In genomic region chrIV:3338676-3339075, ce11 we compare ENCODE assay signal across 5 worm cellular contexts.
TF ChIP-seq lines count a peak whose summit lies in the region.

Gene hrpa-1, minus strand, starts transcription at chrIV:3338867.

TF ChIP-seq in whole organism, L1 larva, 84 proteins besides CTCF, POLR2A, EP300 and RAD21 (continues in another document):
- TF ChIP-seq tbx-2 (tag; optimal IDR thresholded peaks at IDR 0.05; lab: Kevin White, UChicago) (peak; percentile 88), lin-39 (tag; optimal IDR thresholded peaks at IDR 0.05; lab: Kevin White, UChicago) (peak; percentile 89), vab-15 (tag; optimal IDR thresholded peaks at IDR 0.05; lab: Kevin White, UChicago) (no peak), ceh-88 (GFP tag; IDR thresholded peaks at IDR 0.05; lab: Robert Waterston, UW) (peak; percentile 54; the same call in 1 of the 2 replicates), sox-4 (tag; optimal IDR thresholded peaks at IDR 0.05; lab: Kevin White, UChicago) (peak; percentile 59), C04F5.9 (tag; optimal IDR thresholded peaks at IDR 0.05; lab: Kevin White, UChicago) (peak; percentile 52), zip-4 (GFP tag; optimal IDR thresholded peaks at IDR 0.05; lab: Kevin White, UChicago) (peak; percentile 12), blmp-1 (tag; optimal IDR thresholded peaks at IDR 0.05; lab: Kevin White, UChicago) (peak; percentile 84), snu-23 (GFP tag; optimal IDR thresholded peaks at IDR 0.05; lab: Kevin White, UChicago) (peak; percentile 89), tlp-1 (tag; optimal IDR thresholded peaks at IDR 0.05; lab: Kevin White, UChicago) (no peak), hlh-17 (GFP tag; optimal IDR thresholded peaks at IDR 0.05; lab: Kevin White, UChicago; ENCODE audit: borderline replicate concordance) (no peak), ceh-90 (tag; optimal IDR thresholded peaks at IDR 0.05; lab: Kevin White, UChicago) (peak; percentile 34), lin-13 (GFP tag; optimal IDR thresholded peaks at IDR 0.05; lab: Kevin White, UChicago) (peak; percentile 85), ets-5 (GFP tag; IDR thresholded peaks at IDR 0.05; lab: Robert Waterston, UW) (no peak), egl-13 (tag; optimal IDR thresholded peaks at IDR 0.05; lab: Kevin White, UChicago) (peak; percentile 77), nhr-12 (tag; optimal IDR thresholded peaks at IDR 0.05; lab: Kevin White, UChicago) (no peak), mep-1 (tag; optimal IDR thresholded peaks at IDR 0.05; lab: Kevin White, UChicago) (peak; percentile 94), lir-3 (tag; optimal IDR thresholded peaks at IDR 0.05; lab: Kevin White, UChicago; ENCODE audit: poor library complexity) (no peak)

TF ChIP-seq in whole organism, L3 larva, 47 proteins besides CTCF, POLR2A, EP300 and RAD21 (continues in another document):
- TF ChIP-seq nhr-23 (tag; optimal IDR thresholded peaks at IDR 0.05; lab: Kevin White, UChicago) = peak; percentile 85
- TF ChIP-seq unc-39 (tag; optimal IDR thresholded peaks at IDR 0.05; lab: Kevin White, UChicago) = no peak
- TF ChIP-seq pha-4 (tag; optimal IDR thresholded peaks at IDR 0.05; lab: Kevin White, UChicago) = peak; percentile 91
- peak; percentile 5 for TF ChIP-seq tbx-2 (tag; optimal IDR thresholded peaks at IDR 0.05; lab: Kevin White, UChicago)
- TF ChIP-seq skn-1 (tag; optimal IDR thresholded peaks at IDR 0.05; lab: Kevin White, UChicago) = peak; percentile 5
- no peak for TF ChIP-seq nhr-12 (tag; optimal IDR thresholded peaks at IDR 0.05; lab: Kevin White, UChicago)
- no peak for TF ChIP-seq ceh-9 (tag; optimal IDR thresholded peaks at IDR 0.05; lab: Kevin White, UChicago)
- TF ChIP-seq sea-2 (GFP tag; optimal IDR thresholded peaks at IDR 0.05; lab: Kevin White, UChicago) = no peak
- peak; percentile 68 for TF ChIP-seq snpc-4 (tag; optimal IDR thresholded peaks at IDR 0.05; lab: Kevin White, UChicago)
- TF ChIP-seq lsy-12 (tag; optimal IDR thresholded peaks at IDR 0.05; lab: Kevin White, UChicago) = no peak
- TF ChIP-seq mdl-1 (tag; optimal IDR thresholded peaks at IDR 0.05; lab: Kevin White, UChicago) = no peak
- peak; percentile 1 for TF ChIP-seq ceh-82 (tag; optimal IDR thresholded peaks at IDR 0.05; lab: Kevin White, UChicago)
- TF ChIP-seq ama-1 (optimal IDR thresholded peaks at IDR 0.05; lab: Kevin White, UChicago) = peak; percentile 73
- TF ChIP-seq nhr-11 (tag; optimal IDR thresholded peaks at IDR 0.05; lab: Kevin White, UChicago) = no peak
- TF ChIP-seq ceh-16 (tag; optimal IDR thresholded peaks at IDR 0.05; lab: Kevin White, UChicago) = no peak
- TF ChIP-seq egl-27 (tag; optimal IDR thresholded peaks at IDR 0.05; lab: Kevin White, UChicago) = no peak
- peak; percentile 99 for TF ChIP-seq egl-5 (tag; optimal IDR thresholded peaks at IDR 0.05; lab: Kevin White, UChicago)
- TF ChIP-seq pqm-1 (tag; optimal IDR thresholded peaks at IDR 0.05; lab: Kevin White, UChicago) = peak; percentile 22
- no peak for TF ChIP-seq daf-12 (tag; optimal IDR thresholded peaks at IDR 0.05; lab: Kevin White, UChicago)
- peak; percentile 55 for TF ChIP-seq jun-1 (tag; optimal IDR thresholded peaks at IDR 0.05; lab: Kevin White, UChicago)

TF ChIP-seq in whole organism, early embryonic, 17 proteins besides CTCF, POLR2A, EP300 and RAD21:
- TF ChIP-seq F13C5.2 (tag; optimal IDR thresholded peaks at IDR 0.05; lab: Kevin White, UChicago) (peak; percentile 35), hmbx-1 (tag; optimal IDR thresholded peaks at IDR 0.05; lab: Kevin White, UChicago) (no peak), B0310.2 (tag; optimal IDR thresholded peaks at IDR 0.05; lab: Kevin White, UChicago) (no peak), flt-1 (GFP tag; IDR thresholded peaks at IDR 0.05; lab: Robert Waterston, UW) (no peak), tbx-37 (GFP tag; conservative IDR thresholded peaks at IDR 0.05; lab: Robert Waterston, UW) (no peak), tra-4 (tag; optimal IDR thresholded peaks at IDR 0.05; lab: Kevin White, UChicago) (no peak)
TF ChIP-seq in whole organism, early embryonic: peak in this region for 1.

TF ChIP-seq in whole organism, midembryonic, 9 proteins besides CTCF, POLR2A, EP300 and RAD21:
- no peak for TF ChIP-seq med-1 (GFP tag; optimal IDR thresholded peaks at IDR 0.05; lab: Kevin White, UChicago; ENCODE audit: insufficient read depth)
- no peak for TF ChIP-seq flt-1 (GFP tag; IDR thresholded peaks at IDR 0.05; lab: Robert Waterston, UW)
- no peak for TF ChIP-seq ref-1 (GFP tag; conservative IDR thresholded peaks at IDR 0.05; lab: Robert Waterston, UW)
- no peak for TF ChIP-seq klf-2 (GFP tag; conservative IDR thresholded peaks at IDR 0.05; lab: Robert Waterston, UW)
- peak; percentile 51 for TF ChIP-seq cog-1 (tag; optimal IDR thresholded peaks at IDR 0.05; lab: Kevin White, UChicago)
- TF ChIP-seq ztf-23 (GFP tag; IDR thresholded peaks at IDR 0.05; lab: Robert Waterston, UW) = 0 out of 2 replicates have a peak, but pooled peaks have one; percentile 12
- no peak for TF ChIP-seq tab-1 (GFP tag; IDR thresholded peaks at IDR 0.05; lab: Robert Waterston, UW)
- TF ChIP-seq ztf-29 (GFP tag; IDR thresholded peaks at IDR 0.05; lab: Robert Waterston, UW) = no peak
- no peak for TF ChIP-seq T22C8.4 (GFP tag; IDR thresholded peaks at IDR 0.05; lab: Robert Waterston, UW)

TF ChIP-seq in whole organism, young adult, 124 proteins besides CTCF, POLR2A, EP300 and RAD21 (continues in another document):
- no peak for TF ChIP-seq ceh-58 (GFP tag; IDR thresholded peaks at IDR 0.05; lab: Robert Waterston, UW)
- TF ChIP-seq lin-40 (tag; optimal IDR thresholded peaks at IDR 0.05; lab: Kevin White, UChicago) = peak; percentile 71
- no peak for TF ChIP-seq egl-18 (GFP tag; IDR thresholded peaks at IDR 0.05; lab: Robert Waterston, UW)
- TF ChIP-seq xnd-1 (tag; optimal IDR thresholded peaks at IDR 0.05; lab: Kevin White, UChicago) = no peak
- TF ChIP-seq Y67H2A.10 (GFP tag; conservative IDR thresholded peaks at IDR 0.05; lab: Robert Waterston, UW) = no peak
- no peak for TF ChIP-seq die-1 (tag; optimal IDR thresholded peaks at IDR 0.05; lab: Kevin White, UChicago)
- peak in 1 of 2 experiments; percentile 30 for TF ChIP-seq let-607 (tag; optimal IDR thresholded peaks at IDR 0.05; lab: Kevin White, UChicago)
- TF ChIP-seq ama-1 (optimal IDR thresholded peaks at IDR 0.05; lab: Kevin White, UChicago) = no peak
- no peak for TF ChIP-seq ama-1 (GFP tag; optimal IDR thresholded peaks at IDR 0.05; lab: Kevin White, UChicago)
- no peak for TF ChIP-seq Y79H2A.3 (GFP tag; conservative IDR thresholded peaks at IDR 0.05; lab: Robert Waterston, UW)
- TF ChIP-seq C06A6.2 (GFP tag; conservative IDR thresholded peaks at IDR 0.05; lab: Robert Waterston, UW) = no peak
- TF ChIP-seq ztf-28 (GFP tag; IDR thresholded peaks at IDR 0.05; lab: Robert Waterston, UW) = no peak
- no peak for TF ChIP-seq gei-17 (GFP tag; optimal IDR thresholded peaks at IDR 0.05; lab: Kevin White, UChicago)
- peak; percentile 45 for TF ChIP-seq attf-5 (GFP tag; optimal IDR thresholded peaks at IDR 0.05; lab: Kevin White, UChicago)
- no peak for TF ChIP-seq unc-130 (GFP tag; optimal IDR thresholded peaks at IDR 0.05; lab: Kevin White, UChicago)
- TF ChIP-seq madf-8 (GFP tag; conservative IDR thresholded peaks at IDR 0.05; lab: Robert Waterston, UW) = no peak
- TF ChIP-seq aptf-2 (GFP tag; conservative IDR thresholded peaks at IDR 0.05; lab: Robert Waterston, UW) = no peak
- TF ChIP-seq egl-44 (GFP tag; IDR thresholded peaks at IDR 0.05; lab: Robert Waterston, UW) = no peak
- no peak for TF ChIP-seq F57A8.1 (GFP tag; optimal IDR thresholded peaks at IDR 0.05; lab: Kevin White, UChicago)
- TF ChIP-seq nhr-27 (tag; optimal IDR thresholded peaks at IDR 0.05; lab: Kevin White, UChicago) = no peak
- no peak for TF ChIP-seq F57C9.4 (tag; optimal IDR thresholded peaks at IDR 0.05; lab: Kevin White, UChicago)
- no peak for TF ChIP-seq ztf-3 (GFP tag; optimal IDR thresholded peaks at IDR 0.05; lab: Kevin White, UChicago)
- no peak for TF ChIP-seq pha-4 (tag; optimal IDR thresholded peaks at IDR 0.05; lab: Kevin White, UChicago)
- no peak for TF ChIP-seq ceh-40 (GFP tag; IDR thresholded peaks at IDR 0.05; lab: Robert Waterston, UW)
- peak; percentile 55; the same call in 1 of the 2 replicates for TF ChIP-seq K11D2.4 (GFP tag; IDR thresholded peaks at IDR 0.05; lab: Robert Waterston, UW)
- peak; percentile 26; the same call in 1 of the 2 replicates for TF ChIP-seq Y95B8A.8 (GFP tag; IDR thresholded peaks at IDR 0.05; lab: Robert Waterston, UW)
- TF ChIP-seq sptf-2 (GFP tag; optimal IDR thresholded peaks at IDR 0.05; lab: Kevin White, UChicago) = no peak
- no peak for TF ChIP-seq mel-28 (tag; optimal IDR thresholded peaks at IDR 0.05; lab: Kevin White, UChicago; ENCODE audit: borderline replicate concordance)
- no peak for TF ChIP-seq hlh-12 (tag; optimal IDR thresholded peaks at IDR 0.05; lab: Kevin White, UChicago)
- peak; percentile 44; the same call in 1 of the 2 replicates for TF ChIP-seq pbrm-1 (GFP tag; IDR thresholded peaks at IDR 0.05; lab: Robert Waterston, UW)
- peak; percentile 87 for TF ChIP-seq mcd-1 (GFP tag; IDR thresholded peaks at IDR 0.05; lab: Robert Waterston, UW)
- TF ChIP-seq ZK185.1 (tag; optimal IDR thresholded peaks at IDR 0.05; lab: Kevin White, UChicago; ENCODE audit: poor library complexity, severe bottlenecking) = no peak
- TF ChIP-seq ceh-91 (GFP tag; IDR thresholded peaks at IDR 0.05; lab: Robert Waterston, UW) = peak; percentile 63; the same call in 1 of the 2 replicates
- TF ChIP-seq bed-2 (GFP tag; IDR thresholded peaks at IDR 0.05; lab: Robert Waterston, UW) = no peak
- TF ChIP-seq B0336.3 (GFP tag; IDR thresholded peaks at IDR 0.05; lab: Robert Waterston, UW) = no peak
- TF ChIP-seq Y53G8AR.9 (GFP tag; conservative IDR thresholded peaks at IDR 0.05; lab: Robert Waterston, UW) = peak; percentile 63
- peak; percentile 4 for TF ChIP-seq snpc-1.1 (tag; optimal IDR thresholded peaks at IDR 0.05; lab: Kevin White, UChicago; ENCODE audit: insufficient read depth)
- TF ChIP-seq ztf-22 (GFP tag; optimal IDR thresholded peaks at IDR 0.05; lab: Kevin White, UChicago) = no peak
- peak; percentile 47 for TF ChIP-seq hmg-1.2 (GFP tag; IDR thresholded peaks at IDR 0.05; lab: Robert Waterston, UW)
- no peak for TF ChIP-seq mxl-1 (tag; optimal IDR thresholded peaks at IDR 0.05; lab: Kevin White, UChicago)
- TF ChIP-seq F33H1.4 (GFP tag; IDR thresholded peaks at IDR 0.05; lab: Robert Waterston, UW) = peak; percentile 97
- no peak for TF ChIP-seq F22D6.2 (tag; optimal IDR thresholded peaks at IDR 0.05; lab: Kevin White, UChicago)
- TF ChIP-seq lag-1 (GFP tag; IDR thresholded peaks at IDR 0.05; lab: Robert Waterston, UW) = no peak
- peak; percentile 2 for TF ChIP-seq ztf-18 (tag; optimal IDR thresholded peaks at IDR 0.05; lab: Kevin White, UChicago)
- peak; percentile 85 for TF ChIP-seq lin-54 (GFP tag; optimal IDR thresholded peaks at IDR 0.05; lab: Kevin White, UChicago)
- TF ChIP-seq ztf-25 (GFP tag; IDR thresholded peaks at IDR 0.05; lab: Robert Waterston, UW) = no peak

Comparison
In these comparisons a context has a peak if more than half of its experiments do, and no peak if none do; other contexts are left out.
1. Of the 8 proteins assayed by ChIP-seq in both whole organism, young adult and whole organism, L1 larva: peak only in whole organism, young adult: none; only in whole organism, L1 larva: nhr-90 and unc-130; in both: dpl-1, efl-1, lin-35 and snpc-4; in neither: 2.